Worm (Caenorhabditis elegans) whole organism, L1 larva: ENCODE measurements around the gene mbk-2.

Experiments used
- C04F5.9 ChIP-seq: sonication (generic microtip); optimal IDR thresholded peaks from 2 replicates; lab custom pipeline; 2016; ENCODE audit warnings: missing genetic modification characterization, missing compliant biosample characterization
- C34B4.2 ChIP-seq: sonication (generic microtip); optimal IDR thresholded peaks from 2 replicates; lab custom pipeline; 2017; ENCODE audit warnings: mild to moderate bottlenecking, missing genetic modification characterization, missing compliant biosample characterization
- F16B12.6 ChIP-seq: fragments of 150-350 bp; optimal IDR thresholded peaks from 2 replicates; lab custom pipeline; 2014; ENCODE audit warnings: missing biosample characterization, missing genetic modification characterization
- Y116A8C.19 ChIP-seq: sonication (generic microtip); optimal IDR thresholded peaks from 2 replicates; lab custom pipeline; 2016; ENCODE audit warnings: missing compliant biosample characterization, missing genetic modification characterization, borderline replicate concordance
- aha-1 ChIP-seq: fragments of 150-350 bp; optimal IDR thresholded peaks from 2 replicates; lab custom pipeline; 2014; ENCODE audit warnings: missing biosample characterization, missing genetic modification characterization
- alr-1 ChIP-seq: fragments of 200-800 bp; sonication (Bioruptor generic); optimal IDR thresholded peaks from 2 replicates; lab custom pipeline; 2018; ENCODE audit warnings: borderline replicate concordance, mild to moderate bottlenecking, missing genetic modification characterization, missing compliant biosample characterization
- aly-2 ChIP-seq: fragments of 150-350 bp; optimal IDR thresholded peaks from 2 replicates; lab custom pipeline; 2014; ENCODE audit warnings: missing biosample characterization, missing genetic modification characterization
- ama-1 ChIP-seq: fragments of 150-350 bp; optimal IDR thresholded peaks from 2 replicates; lab custom pipeline; 2014
- blmp-1 ChIP-seq: fragments of 150-350 bp; optimal IDR thresholded peaks from 2 replicates; lab custom pipeline; 2014; ENCODE audit warnings: missing biosample characterization, missing genetic modification characterization
- ceh-63 ChIP-seq: fragments of 200-800 bp; sonication (Bioruptor generic); optimal IDR thresholded peaks from 2 replicates; lab custom pipeline; 2018; ENCODE audit warnings: mild to moderate bottlenecking, missing genetic modification characterization, missing compliant biosample characterization
- ceh-8 ChIP-seq: fragments of 200-800 bp; sonication (Bioruptor generic); optimal IDR thresholded peaks from 2 replicates; lab custom pipeline; 2018; ENCODE audit warnings: mild to moderate bottlenecking, missing genetic modification characterization, moderate library complexity, missing compliant biosample characterization
- ceh-82 ChIP-seq, 3 experiments: fragments of 150-350 bp in 1 of 3; sonication (generic microtip) in 2 of 3; optimal IDR thresholded peaks; 2 replicates each; lab custom pipeline; 2014 to 2017; ENCODE audit warnings: missing biosample characterization in 3 of 3, missing genetic modification characterization in 3 of 3
- dpl-1 ChIP-seq, 3 experiments: fragments of 150-350 bp in 2 of 3; sonication (generic microtip) in 1 of 3; optimal IDR thresholded peaks; 2 replicates each; lab custom pipeline; 2014 to 2017; ENCODE audit warnings: missing biosample characterization in 3 of 3, missing genetic modification characterization in 3 of 3, missing genetic modification reagents in 3 of 3
- dsc-1 ChIP-seq: sonication (generic microtip); optimal IDR thresholded peaks from 2 replicates; lab custom pipeline; 2016; ENCODE audit warnings: mild to moderate bottlenecking, missing genetic modification characterization, missing compliant biosample characterization
- ets-5 ChIP-seq: fragments of 200-800 bp; sonication (Bioruptor generic); IDR thresholded peaks from 2 replicates; pipeline ENCODE4 v1.3.6; 2022; ENCODE audit warnings: missing genetic modification characterization, missing compliant biosample characterization
- fkh-10 ChIP-seq: sonication (generic microtip); optimal IDR thresholded peaks from 2 replicates; lab custom pipeline; 2017; ENCODE audit warnings: missing biosample characterization, missing genetic modification reagents, missing genetic modification characterization
- fkh-4 ChIP-seq: sonication (generic microtip); optimal IDR thresholded peaks from 2 replicates; lab custom pipeline; 2016; ENCODE audit warnings: missing compliant biosample characterization, missing genetic modification characterization, borderline replicate concordance
- fkh-8 ChIP-seq: sonication (generic microtip); optimal IDR thresholded peaks from 2 replicates; lab custom pipeline; 2016; ENCODE audit warnings: mild to moderate bottlenecking, missing genetic modification characterization, missing compliant biosample characterization
- fos-1 ChIP-seq: fragments of 150-350 bp; optimal IDR thresholded peaks from 2 replicates; lab custom pipeline; 2014; ENCODE audit warnings: missing biosample characterization, missing genetic modification characterization
- hpl-2 ChIP-seq: fragments of 150-350 bp; optimal IDR thresholded peaks from 2 replicates; lab custom pipeline; 2014; ENCODE audit warnings: missing biosample characterization, missing genetic modification reagents, missing genetic modification characterization
- irx-1 ChIP-seq: sonication (generic microtip); optimal IDR thresholded peaks from 2 replicates; lab custom pipeline; 2016; ENCODE audit warnings: missing genetic modification characterization, missing compliant biosample characterization
- isw-1 ChIP-seq: fragments of 200-800 bp; sonication (Bioruptor generic); IDR thresholded peaks from 2 replicates; pipeline ENCODE4 v1.3.6; 2022; ENCODE audit warnings: missing genetic modification characterization, missing compliant biosample characterization
- jun-1 ChIP-seq: fragments of 150-350 bp; optimal IDR thresholded peaks from 2 replicates; lab custom pipeline; 2014; ENCODE audit warnings: missing biosample characterization, missing genetic modification reagents, missing genetic modification characterization
- lin-14 ChIP-seq: fragments of 200-800 bp; sonication (Bioruptor generic); optimal IDR thresholded peaks from 2 replicates; lab custom pipeline; 2018; ENCODE audit warnings: mild to moderate bottlenecking, missing genetic modification characterization, moderate library complexity, missing compliant biosample characterization
- lin-15B ChIP-seq: fragments of 150-350 bp; sonication (generic microtip); optimal IDR thresholded peaks from 3 replicates; lab custom pipeline; 2014; ENCODE audit warnings: missing biosample characterization, missing genetic modification characterization
- lin-35 ChIP-seq, 2 experiments: fragments of 150-350 bp; optimal IDR thresholded peaks; 2 replicates each; lab custom pipeline; 2014; ENCODE audit warnings: missing biosample characterization in 2 of 2, missing genetic modification characterization in 2 of 2, missing genetic modification reagents in 2 of 2
- lir-3 ChIP-seq: sonication (generic microtip); optimal IDR thresholded peaks from 2 replicates; lab custom pipeline; 2016; ENCODE audit warnings: mild to moderate bottlenecking, missing genetic modification characterization, moderate library complexity, missing compliant biosample characterization; ENCODE audit not compliant: poor library complexity
- mab-9 ChIP-seq: fragments of 200-800 bp; sonication (Bioruptor generic); IDR thresholded peaks from 2 replicates; pipeline ENCODE4 v1.3.6; 2022; ENCODE audit warnings: missing genetic modification reagents, missing genetic modification characterization, missing compliant biosample characterization
- mdl-1 ChIP-seq, 2 experiments: fragments of 150-350 bp; optimal IDR thresholded peaks; 2 replicates each; lab custom pipeline; 2014 to 2017; ENCODE audit warnings: missing biosample characterization in 2 of 2, missing genetic modification characterization in 2 of 2, inconsistent platforms in 1 of 2
- mef-2 ChIP-seq: fragments of 150-350 bp; optimal IDR thresholded peaks from 2 replicates; lab custom pipeline; 2014; ENCODE audit warnings: missing biosample characterization, missing genetic modification characterization
- mep-1 ChIP-seq: fragments of 150-350 bp; optimal IDR thresholded peaks from 2 replicates; lab custom pipeline; 2014; ENCODE audit warnings: missing biosample characterization, missing genetic modification characterization
- nhr-11 ChIP-seq: fragments of 150-350 bp; optimal IDR thresholded peaks from 2 replicates; lab custom pipeline; 2014; ENCODE audit warnings: missing biosample characterization, missing genetic modification characterization
- nhr-12 ChIP-seq: sonication (generic microtip); optimal IDR thresholded peaks from 2 replicates; lab custom pipeline; 2017; ENCODE audit warnings: missing biosample characterization, missing genetic modification characterization
- nhr-20 ChIP-seq: sonication (generic microtip); optimal IDR thresholded peaks from 2 replicates; lab custom pipeline; 2016; ENCODE audit warnings: mild to moderate bottlenecking, missing genetic modification characterization, missing compliant biosample characterization
- nhr-237 ChIP-seq: fragments of 150-350 bp; optimal IDR thresholded peaks from 2 replicates; lab custom pipeline; 2014; ENCODE audit warnings: missing biosample characterization, missing genetic modification characterization
- nhr-28 ChIP-seq: fragments of 150-350 bp; optimal IDR thresholded peaks from 2 replicates; lab custom pipeline; 2014; ENCODE audit warnings: missing biosample characterization, missing genetic modification characterization
- nhr-47 ChIP-seq: sonication (generic microtip); optimal IDR thresholded peaks from 2 replicates; lab custom pipeline; 2016; ENCODE audit warnings: mild to moderate bottlenecking, missing genetic modification characterization, moderate library complexity, missing compliant biosample characterization
- nhr-71 ChIP-seq: sonication (generic microtip); optimal IDR thresholded peaks from 2 replicates; lab custom pipeline; 2016; ENCODE audit warnings: mild to moderate bottlenecking, missing genetic modification characterization, moderate library complexity, missing compliant biosample characterization
- nhr-76 ChIP-seq: sonication (generic microtip); optimal IDR thresholded peaks from 2 replicates; lab custom pipeline; 2017; ENCODE audit warnings: missing biosample characterization, missing genetic modification characterization
- nhr-84 ChIP-seq: sonication (generic microtip); optimal IDR thresholded peaks from 2 replicates; lab custom pipeline; 2017; ENCODE audit warnings: missing biosample characterization, missing genetic modification characterization
- nhr-90 ChIP-seq: sonication (generic microtip); optimal IDR thresholded peaks from 2 replicates; lab custom pipeline; 2016; ENCODE audit warnings: mild to moderate bottlenecking, missing genetic modification characterization, missing compliant biosample characterization; ENCODE audit not compliant: poor library complexity
- pag-3 ChIP-seq: sonication (generic microtip); optimal IDR thresholded peaks from 2 replicates; lab custom pipeline; 2017; ENCODE audit warnings: missing genetic modification characterization, mild to moderate bottlenecking, missing compliant biosample characterization, antibody characterized with exemption, borderline replicate concordance; ENCODE audit not compliant: insufficient read depth
- pax-3 ChIP-seq: fragments of 200-800 bp; sonication (Bioruptor generic); optimal IDR thresholded peaks from 2 replicates; lab custom pipeline; 2018; ENCODE audit warnings: mild to moderate bottlenecking, missing genetic modification characterization, moderate library complexity, missing compliant biosample characterization
- pqm-1 ChIP-seq: sonication (generic microtip); optimal IDR thresholded peaks from 3 replicates; lab custom pipeline; 2017; ENCODE audit warnings: missing biosample characterization, missing genetic modification characterization
- skn-1 ChIP-seq: fragments of 150-350 bp; optimal IDR thresholded peaks from 2 replicates; lab custom pipeline; 2014; ENCODE audit warnings: missing biosample characterization, missing genetic modification characterization
- snpc-4 ChIP-seq: fragments of 150-350 bp; optimal IDR thresholded peaks from 2 replicates; lab custom pipeline; 2014; ENCODE audit warnings: missing biosample characterization, missing genetic modification characterization
- snu-23 ChIP-seq: sonication (generic microtip); optimal IDR thresholded peaks from 2 replicates; lab custom pipeline; 2016; ENCODE audit warnings: missing genetic modification characterization, missing compliant biosample characterization
- swsn-7 ChIP-seq: sonication (generic microtip); optimal IDR thresholded peaks from 2 replicates; lab custom pipeline; 2016; ENCODE audit warnings: missing genetic modification characterization, missing compliant biosample characterization
- tlp-1 ChIP-seq: fragments of 150-350 bp; optimal IDR thresholded peaks from 2 replicates; lab custom pipeline; 2014; ENCODE audit warnings: missing biosample characterization, missing genetic modification characterization
- unc-98 ChIP-seq: fragments of 200-800 bp; sonication (Bioruptor generic); IDR thresholded peaks from 2 replicates; pipeline ENCODE4 v1.3.6; 2022; ENCODE audit warnings: missing genetic modification characterization, missing compliant biosample characterization
- vab-15 ChIP-seq: sonication (generic microtip); optimal IDR thresholded peaks from 2 replicates; lab custom pipeline; 2017; ENCODE audit warnings: missing genotype, mild to moderate bottlenecking, missing genetic modification characterization, missing compliant biosample characterization
- xbp-1 ChIP-seq: sonication (generic microtip); optimal IDR thresholded peaks from 2 replicates; lab custom pipeline; 2016; ENCODE audit warnings: missing genetic modification characterization, missing compliant biosample characterization
- zag-1 ChIP-seq: fragments of 150-350 bp; optimal IDR thresholded peaks from 2 replicates; lab custom pipeline; 2014; ENCODE audit warnings: missing biosample characterization, missing genetic modification characterization
- ztf-4 ChIP-seq: fragments of 150-350 bp; optimal IDR thresholded peaks from 2 replicates; lab custom pipeline; 2014; ENCODE audit warnings: missing biosample characterization, missing genetic modification characterization

Gene mbk-2

ce11 chrIV:13025853-13026343 lies 16.9 kb downstream of the mbk-2 start (continued):
- TF ChIP-seq hpl-2 (GFP tag; lab: Kevin White, UChicago), result no peak
- TF ChIP-seq ceh-63, result no peak
- TF ChIP-seq aly-2 (tag; lab: Kevin White, UChicago), result no peak
- TF ChIP-seq pqm-1, result no peak
- TF ChIP-seq dpl-1 (GFP tag; optimal IDR thresholded peaks at IDR 0.05; lab: Kevin White, UChicago), result peak in 1 of 3 experiments; percentile 24
- TF ChIP-seq fkh-8 (tag; lab: Kevin White, UChicago), result peak; percentile 85
- TF ChIP-seq irx-1 (tag; lab: Kevin White, UChicago), result no peak
- no peak for TF ChIP-seq lir-3 (tag; lab: Kevin White, UChicago)
- TF ChIP-seq ceh-82 (tag; optimal IDR thresholded peaks at IDR 0.05; lab: Kevin White, UChicago), result peak in 2 of 3 experiments; percentile 8 to 46
- no peak for TF ChIP-seq nhr-20 (tag; lab: Kevin White, UChicago)
- peak; percentile 13 for TF ChIP-seq xbp-1 (tag; lab: Kevin White, UChicago)
- TF ChIP-seq mdl-1 (tag; optimal IDR thresholded peaks at IDR 0.05; lab: Kevin White, UChicago), result no peak
- TF ChIP-seq ztf-4 (tag; lab: Kevin White, UChicago), result no peak
- TF ChIP-seq aha-1 (tag; lab: Kevin White, UChicago), result no peak
- TF ChIP-seq snpc-4 (tag; lab: Kevin White, UChicago), result no peak
- TF ChIP-seq pax-3 (tag; lab: Kevin White, UChicago), result no peak
- TF ChIP-seq fkh-10 (GFP tag; lab: Kevin White, UChicago), result peak; percentile 69
- no peak for TF ChIP-seq unc-98
- TF ChIP-seq fkh-4 (tag; lab: Kevin White, UChicago), result no peak
- TF ChIP-seq nhr-84 (tag; lab: Kevin White, UChicago), result no peak
- no peak for TF ChIP-seq C04F5.9 (tag; lab: Kevin White, UChicago)
- TF ChIP-seq ets-5 (GFP tag; lab: Robert Waterston, UW), result no peak
- peak; percentile 60 for TF ChIP-seq nhr-71
- TF ChIP-seq lin-35 (GFP tag; optimal IDR thresholded peaks at IDR 0.05; lab: Kevin White, UChicago), result peak in 1 of 2 experiments; percentile 28
- TF ChIP-seq jun-1 (tag; lab: Kevin White, UChicago), result no peak
- no peak for TF ChIP-seq nhr-76 (tag; lab: Kevin White, UChicago)
- TF ChIP-seq skn-1 (tag; lab: Kevin White, UChicago), result no peak
- TF ChIP-seq nhr-47 (tag; lab: Kevin White, UChicago), result peak; percentile 55
- no peak for TF ChIP-seq vab-15
- TF ChIP-seq snu-23 (GFP tag; lab: Kevin White, UChicago), result peak; percentile 21
- 0 out of 2 replicates have a peak, but pooled peaks have one; percentile 9 for TF ChIP-seq isw-1 (GFP tag; lab: Robert Waterston, UW)
- TF ChIP-seq zag-1, result no peak
- peak; percentile 90 for TF ChIP-seq lin-14
- TF ChIP-seq nhr-12, result no peak
- no peak for TF ChIP-seq blmp-1 (tag; lab: Kevin White, UChicago)
- no peak for TF ChIP-seq F16B12.6
- TF ChIP-seq nhr-237, result no peak
- TF ChIP-seq C34B4.2, result no peak
- TF ChIP-seq mep-1, result no peak
- no peak for TF ChIP-seq pag-3
- no peak for TF ChIP-seq ceh-8 (GFP tag; lab: Kevin White, UChicago)
- TF ChIP-seq alr-1 (tag; lab: Kevin White, UChicago), result no peak
- no peak for TF ChIP-seq nhr-90 (tag; lab: Kevin White, UChicago)
- TF ChIP-seq fos-1 (tag; lab: Kevin White, UChicago), result no peak
- no peak for TF ChIP-seq nhr-28 (tag; lab: Kevin White, UChicago)
- no peak for TF ChIP-seq mab-9
- TF ChIP-seq dsc-1, result no peak
- TF ChIP-seq nhr-11 (tag; lab: Kevin White, UChicago), result no peak
- no peak for TF ChIP-seq ama-1
- TF ChIP-seq Y116A8C.19, result no peak
- TF ChIP-seq lin-15B, result no peak
- TF ChIP-seq swsn-7 (tag; lab: Kevin White, UChicago), result peak; percentile 44
- no peak for TF ChIP-seq tlp-1
- no peak for TF ChIP-seq mef-2 (tag; lab: Kevin White, UChicago)
